Worm (Caenorhabditis elegans) whole organism, L4 larva: Measurements from ENCODE around the gene Y56A3A.2.

Experiments
- D1046.2 ChIP-seq: fragments of 200-800 bp; sonication (Bioruptor generic); IDR thresholded peaks from 2 replicates; pipeline ENCODE4 v1.3.6; 2022; ENCODE audit warnings: missing genetic modification characterization, missing compliant biosample characterization
- F10B5.3 ChIP-seq: sonication (generic microtip); optimal IDR thresholded peaks from 2 replicates; lab custom pipeline; 2016; ENCODE audit warnings: mild to moderate bottlenecking, missing genetic modification characterization, missing compliant biosample characterization
- F26F4.8 ChIP-seq: fragments of 200-800 bp; sonication (Bioruptor generic); conservative IDR thresholded peaks from 2 replicates; pipeline ENCODE4 v1.3.6; 2022; ENCODE audit warnings: missing genetic modification characterization, missing compliant biosample characterization
- F37D6.2 ChIP-seq: sonication (generic microtip); optimal IDR thresholded peaks from 2 replicates; lab custom pipeline; 2016; ENCODE audit warnings: mild to moderate bottlenecking, missing genetic modification characterization, missing compliant biosample characterization
- F49E8.2 ChIP-seq: sonication (generic microtip); optimal IDR thresholded peaks from 2 replicates; lab custom pipeline; 2016; ENCODE audit warnings: missing compliant biosample characterization, mild to moderate bottlenecking, missing genetic modification characterization, borderline replicate concordance
- Y48G9A.11 ChIP-seq: fragments of 200-800 bp; sonication (Bioruptor generic); IDR thresholded peaks from 2 replicates; pipeline ENCODE4 v1.3.6; 2022; ENCODE audit warnings: missing genetic modification reagents, missing genetic modification characterization, missing compliant biosample characterization
- arid-1 ChIP-seq: fragments of 200-800 bp; sonication (Bioruptor generic); conservative IDR thresholded peaks from 2 replicates; pipeline ENCODE4 v1.3.6; 2022; ENCODE audit warnings: missing genetic modification reagents, missing genetic modification characterization, missing compliant biosample characterization
- daf-16 ChIP-seq, 3 experiments: sonication (generic microtip); optimal IDR thresholded peaks; 2 replicates each; lab custom pipeline; 2016 to 2017; ENCODE audit warnings: missing genetic modification characterization in 3 of 3, missing genetic modification reagents in 3 of 3, mild to moderate bottlenecking in 2 of 3, missing compliant biosample characterization in 2 of 3, missing biosample characterization in 1 of 3, moderate library complexity in 1 of 3
- dmd-6 ChIP-seq: fragments of 200-800 bp; sonication (Bioruptor generic); IDR thresholded peaks from 2 replicates; pipeline ENCODE4 v1.3.6; 2022; ENCODE audit warnings: missing genetic modification reagents, missing genetic modification characterization, missing compliant biosample characterization
- dmd-8 ChIP-seq: fragments of 200-800 bp; sonication (Bioruptor generic); IDR thresholded peaks from 2 replicates; pipeline ENCODE4 v1.3.6; 2022; ENCODE audit warnings: missing genetic modification characterization, missing compliant biosample characterization
- dpl-1 ChIP-seq: fragments of 150-350 bp; optimal IDR thresholded peaks from 2 replicates; lab custom pipeline; 2014; ENCODE audit warnings: missing biosample characterization, missing genetic modification reagents, missing genetic modification characterization
- dve-1 ChIP-seq: sonication (generic microtip); optimal IDR thresholded peaks from 2 replicates; lab custom pipeline; 2017; ENCODE audit warnings: antibody characterized with exemption, mild to moderate bottlenecking, missing genetic modification characterization, missing compliant biosample characterization; ENCODE audit not compliant: insufficient read depth
- fkh-10 ChIP-seq: fragments of 150-350 bp; optimal IDR thresholded peaks from 2 replicates; lab custom pipeline; 2014; ENCODE audit warnings: missing biosample characterization, missing genetic modification reagents, missing genetic modification characterization
- fos-1 ChIP-seq: fragments of 150-350 bp; optimal IDR thresholded peaks from 2 replicates; lab custom pipeline; 2014; ENCODE audit warnings: missing biosample characterization, missing genetic modification characterization
- hlh-11 ChIP-seq: fragments of 200-800 bp; sonication (Bioruptor generic); optimal IDR thresholded peaks from 2 replicates; lab custom pipeline; 2018; ENCODE audit warnings: mild to moderate bottlenecking, missing genetic modification characterization, missing compliant biosample characterization
- hlh-30 ChIP-seq: sonication (generic microtip); optimal IDR thresholded peaks from 2 replicates; lab custom pipeline; 2017; ENCODE audit warnings: antibody characterized with exemption, mild to moderate bottlenecking, missing genetic modification characterization, missing compliant biosample characterization; ENCODE audit not compliant: insufficient read depth
- jun-1 ChIP-seq: fragments of 150-350 bp; optimal IDR thresholded peaks from 2 replicates; lab custom pipeline; 2014; ENCODE audit warnings: missing biosample characterization, missing genetic modification reagents, missing genetic modification characterization
- lin-1 ChIP-seq: fragments of 200-800 bp; sonication (Bioruptor generic); IDR thresholded peaks from 2 replicates; pipeline ENCODE4 v1.3.6; 2022; ENCODE audit warnings: missing genetic modification reagents, missing genetic modification characterization, missing compliant biosample characterization
- lin-39 ChIP-seq: fragments of 150-350 bp; optimal IDR thresholded peaks from 2 replicates; lab custom pipeline; 2014; ENCODE audit warnings: missing biosample characterization, missing genetic modification reagents, missing genetic modification characterization
- lir-3 ChIP-seq: sonication (generic microtip); optimal IDR thresholded peaks from 2 replicates; lab custom pipeline; 2016; ENCODE audit warnings: mild to moderate bottlenecking, missing genetic modification characterization, missing compliant biosample characterization
- lsy-2 ChIP-seq, 2 experiments: fragments of 150-350 bp in 1 of 2; sonication (generic microtip) in 1 of 2; optimal IDR thresholded peaks; 2 replicates each; lab custom pipeline; 2014 to 2017; ENCODE audit warnings: missing biosample characterization in 2 of 2, missing genetic modification characterization in 2 of 2
- mdl-1 ChIP-seq, 2 experiments: fragments of 150-350 bp in 1 of 2; sonication (generic microtip) in 1 of 2; optimal IDR thresholded peaks; 2 replicates each; lab custom pipeline; 2014 to 2017; ENCODE audit warnings: missing biosample characterization in 2 of 2, missing genetic modification characterization in 2 of 2
- mes-2 ChIP-seq: sonication (generic microtip); optimal IDR thresholded peaks from 2 replicates; lab custom pipeline; 2016; ENCODE audit warnings: missing genotype, mild to moderate bottlenecking, missing genetic modification characterization, missing compliant biosample characterization; ENCODE audit not compliant: poor library complexity, severe bottlenecking
- nhr-28 ChIP-seq: fragments of 150-350 bp; optimal IDR thresholded peaks from 2 replicates; lab custom pipeline; 2014; ENCODE audit warnings: missing biosample characterization, missing genetic modification characterization
- pqm-1 ChIP-seq: sonication (generic microtip); optimal IDR thresholded peaks from 2 replicates; lab custom pipeline; 2017; ENCODE audit warnings: missing biosample characterization, missing genetic modification characterization
- rbr-2 ChIP-seq: sonication (generic microtip); optimal IDR thresholded peaks from 2 replicates; lab custom pipeline; 2016; ENCODE audit warnings: missing genotype, missing genetic modification characterization, missing compliant biosample characterization
- sdz-12 ChIP-seq: fragments of 200-800 bp; sonication (Bioruptor generic); optimal IDR thresholded peaks from 2 replicates; lab custom pipeline; 2018; ENCODE audit warnings: mild to moderate bottlenecking, missing genetic modification characterization, missing compliant biosample characterization
- snpc-1.2 ChIP-seq: fragments of 200-800 bp; sonication (Bioruptor generic); IDR thresholded peaks from 2 replicates; pipeline ENCODE4 v1.3.6; 2022; ENCODE audit warnings: missing genetic modification reagents, missing genetic modification characterization, missing compliant biosample characterization
- snpc-4 ChIP-seq: fragments of 150-350 bp; optimal IDR thresholded peaks from 2 replicates; lab custom pipeline; 2014; ENCODE audit warnings: missing biosample characterization, missing genetic modification characterization
- unc-62 ChIP-seq, 3 experiments: fragments of 150-350 bp in 1 of 3; sonication (generic microtip); optimal IDR thresholded peaks in 2 of 3; peaks in 1 of 3; 1 replicate in 1 of 3; 2 replicates in 2 of 3; lab custom pipeline; 2014 to 2017; ENCODE audit warnings: missing biosample characterization in 3 of 3, missing genetic modification characterization in 3 of 3, missing genetic modification reagents in 3 of 3, missing genotype in 1 of 3
- zag-1 ChIP-seq: fragments of 150-350 bp; optimal IDR thresholded peaks from 2 replicates; lab custom pipeline; 2014; ENCODE audit warnings: missing biosample characterization, missing genetic modification characterization
- zfp-2 ChIP-seq: sonication (generic microtip); optimal IDR thresholded peaks from 2 replicates; lab custom pipeline; 2016; ENCODE audit warnings: mild to moderate bottlenecking, missing genetic modification characterization, missing compliant biosample characterization
- zfp-3 ChIP-seq: fragments of 200-800 bp; sonication (Bioruptor generic); conservative IDR thresholded peaks from 2 replicates; pipeline ENCODE4 v1.3.6; 2022; ENCODE audit warnings: missing genetic modification reagents, missing genetic modification characterization, missing compliant biosample characterization
- zip-11 ChIP-seq: fragments of 200-800 bp; sonication (Bioruptor generic); IDR thresholded peaks from 2 replicates; pipeline ENCODE4 v1.3.6; 2022; ENCODE audit warnings: missing genetic modification characterization, missing compliant biosample characterization
- ztf-7 ChIP-seq: fragments of 150-350 bp; optimal IDR thresholded peaks from 2 replicates; lab custom pipeline; 2014; ENCODE audit warnings: missing biosample characterization, missing genetic modification characterization

The Y56A3A.2 gene

ce11 chrIII:11881549-11881948 lies 19.5 kb upstream of the Y56A3A.2 start (continued):
- TF ChIP-seq hlh-30 (tag; lab: Kevin White, UChicago) = no peak
- no peak for TF ChIP-seq zag-1 (tag; lab: Kevin White, UChicago)
- no peak for TF ChIP-seq snpc-1.2 (GFP tag; lab: Robert Waterston, UW)
- no peak for TF ChIP-seq zfp-3 (GFP tag; lab: Robert Waterston, UW)
- no peak for TF ChIP-seq sdz-12
- no peak for TF ChIP-seq fos-1
- TF ChIP-seq lsy-2 (tag; optimal IDR thresholded peaks at IDR 0.05; lab: Kevin White, UChicago) = no peak
- TF ChIP-seq unc-62 (GFP tag; optimal IDR thresholded peaks at IDR 0.05 in 1 of 2; lab: Kevin White, UChicago) = peak in 1 of 2 experiments; percentile 41
- no peak for TF ChIP-seq unc-62 (tag; optimal IDR thresholded peaks at IDR 0.05; lab: Kevin White, UChicago)
- no peak for TF ChIP-seq dpl-1 (GFP tag; lab: Kevin White, UChicago)
- TF ChIP-seq Y48G9A.11 (GFP tag; lab: Robert Waterston, UW) = no peak
- TF ChIP-seq fkh-10 (GFP tag; lab: Kevin White, UChicago) = no peak
- TF ChIP-seq F10B5.3 = no peak
- TF ChIP-seq F26F4.8 (GFP tag; lab: Robert Waterston, UW) = no peak
- no peak for TF ChIP-seq zfp-2 (tag; lab: Kevin White, UChicago)
- TF ChIP-seq F49E8.2 (tag; lab: Kevin White, UChicago) = no peak
- TF ChIP-seq lir-3 (tag; lab: Kevin White, UChicago) = no peak
- TF ChIP-seq lin-39 (tag; lab: Kevin White, UChicago) = no peak
- TF ChIP-seq jun-1 (tag; lab: Kevin White, UChicago) = no peak
- TF ChIP-seq rbr-2 = no peak
- TF ChIP-seq F37D6.2 (tag; lab: Kevin White, UChicago) = no peak
- TF ChIP-seq mes-2 (tag; lab: Kevin White, UChicago) = peak; percentile 11
- TF ChIP-seq daf-16 (GFP tag; optimal IDR thresholded peaks at IDR 0.05; lab: Kevin White, UChicago) = no peak
- TF ChIP-seq daf-16 (tag; optimal IDR thresholded peaks at IDR 0.05; lab: Kevin White, UChicago) = peak; percentile 94
- peak; percentile 76 for TF ChIP-seq hlh-11
- TF ChIP-seq mdl-1 (tag; optimal IDR thresholded peaks at IDR 0.05; lab: Kevin White, UChicago) = no peak
- TF ChIP-seq dmd-6 (GFP tag; lab: Robert Waterston, UW) = peak; percentile 63
- TF ChIP-seq snpc-4 (tag; lab: Kevin White, UChicago) = no peak
- TF ChIP-seq arid-1 (GFP tag; lab: Robert Waterston, UW) = no peak
- no peak for TF ChIP-seq zip-11 (GFP tag; lab: Robert Waterston, UW)
- no peak for TF ChIP-seq ztf-7 (tag; lab: Kevin White, UChicago)
- peak; percentile 85 for TF ChIP-seq dve-1 (tag; lab: Kevin White, UChicago)
- TF ChIP-seq dmd-8 (GFP tag; lab: Robert Waterston, UW) = no peak

- TF ChIP-seq pqm-1 (tag; lab: Kevin White, UChicago) (peak; percentile 87), sdz-12 (no peak), dmd-6 (GFP tag; lab: Robert Waterston, UW) (0 out of 2 replicates have a peak, but pooled peaks have one; percentile 9), Y48G9A.11 (GFP tag; lab: Robert Waterston, UW) (no peak), nhr-28 (tag; lab: Kevin White, UChicago) (peak; percentile 62), daf-16 (GFP tag; optimal IDR thresholded peaks at IDR 0.05; lab: Kevin White, UChicago) (no peak), daf-16 (tag; optimal IDR thresholded peaks at IDR 0.05; lab: Kevin White, UChicago) (peak; percentile 39), dve-1 (tag; lab: Kevin White, UChicago) (peak; percentile 48), hlh-11 (peak; percentile 8)
Measured at ce11 chrIII:11878751-11879150, 16.7 kb upstream of the Y56A3A.2 start, which contains the start of gene Y56A3A.6. TSS of gene Y56A3A.6 (minus strand) at chrIII:11878803.

ce11 chrIII:11876130-11876529 lies 14.1 kb upstream of the Y56A3A.2 start:
- no peak for TF ChIP-seq snpc-4 (tag; lab: Kevin White, UChicago)
- TF ChIP-seq unc-62 (GFP tag; optimal IDR thresholded peaks at IDR 0.05 in 1 of 2; lab: Kevin White, UChicago) = peak in 1 of 2 experiments; percentile 79
- no peak for TF ChIP-seq unc-62 (tag; optimal IDR thresholded peaks at IDR 0.05; lab: Kevin White, UChicago)
- TF ChIP-seq dmd-8 (GFP tag; lab: Robert Waterston, UW) = peak; percentile 55; the same call in 1 of the 2 replicates
- no peak for TF ChIP-seq lin-1 (GFP tag; lab: Robert Waterston, UW)
- 0 out of 2 replicates have a peak, but pooled peaks have one; percentile 28 for TF ChIP-seq F26F4.8 (GFP tag; lab: Robert Waterston, UW)
- 0 out of 2 replicates have a peak, but pooled peaks have one; percentile 32 for TF ChIP-seq D1046.2 (GFP tag; lab: Robert Waterston, UW)
